Worm (Caenorhabditis elegans): ENCODE results near the gene cct-1.

DNA sequence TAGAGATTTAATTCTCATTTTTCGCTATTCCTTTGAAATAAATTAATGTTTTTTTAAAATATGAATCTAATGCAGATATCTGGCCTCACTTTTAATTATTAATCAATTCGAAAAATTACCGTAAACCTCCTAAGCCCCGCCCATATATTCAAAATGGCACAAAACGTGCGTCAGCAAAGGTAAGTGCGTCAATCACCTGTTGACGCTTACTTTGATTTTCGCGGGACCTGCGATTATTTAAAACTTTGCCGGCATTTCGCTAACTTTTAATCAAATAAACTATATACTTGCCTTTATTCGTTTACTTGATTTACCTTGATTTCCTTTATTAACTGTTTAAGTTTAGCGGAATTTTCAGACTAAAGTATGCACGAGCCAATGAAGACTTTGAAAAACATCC lies 27.3 kb upstream of the cct-1 start, which contains the start of gene pch-2:
- no peak for TF ChIP-seq pes-1 (GFP tag; IDR thresholded peaks at IDR 0.05)
- TF ChIP-seq scrt-1 (GFP tag; IDR thresholded peaks at IDR 0.05), result no peak
- TF ChIP-seq hmg-4 (GFP tag; optimal IDR thresholded peaks at IDR 0.05), result no peak
